Fruit fly (Drosophila melanogaster): ENCODE results near the gene kdn.

The kdn gene

dm6 chrX:6353613-6353986 is 3.2 kb downstream of the kdn start (continued):
- TF ChIP-seq CG8319 (GFP tag; optimal IDR thresholded peaks at IDR 0.05), result peak; percentile 27
- no peak for TF ChIP-seq Hr38 (GFP tag; optimal IDR thresholded peaks at IDR 0.05)
- peak; percentile 53 for TF ChIP-seq CG4318 (GFP tag; optimal IDR thresholded peaks at IDR 0.05)
- peak; percentile 71 for TF ChIP-seq CG6163 (GFP tag; IDR thresholded peaks at IDR 0.05)
- TF ChIP-seq Smox (GFP tag; optimal IDR thresholded peaks at IDR 0.05), result peak; percentile 79
- peak; percentile 14 for TF ChIP-seq spab (GFP tag; optimal IDR thresholded peaks at IDR 0.05)
- TF ChIP-seq Eip75B (GFP tag; optimal IDR thresholded peaks at IDR 0.05), result peak; percentile 59
- TF ChIP-seq topi (GFP tag; optimal IDR thresholded peaks at IDR 0.05), result peak; percentile 70
- peak; percentile 43 for TF ChIP-seq CG11902 (GFP tag; optimal IDR thresholded peaks at IDR 0.05)
- TF ChIP-seq CG15336 (GFP tag; IDR thresholded peaks at IDR 0.05), result peak; percentile 68
- peak; percentile 54 for TF ChIP-seq Ets96B (tag; optimal IDR thresholded peaks at IDR 0.05)
- TF ChIP-seq CG10669 (GFP tag; optimal IDR thresholded peaks at IDR 0.05), result peak; percentile 52
- no peak for TF ChIP-seq CG16779 (tag; optimal IDR thresholded peaks at IDR 0.05)
- peak; percentile 63 for TF ChIP-seq acj6 (GFP tag; optimal IDR thresholded peaks at IDR 0.05)
- TF ChIP-seq CG31627 (GFP tag; optimal IDR thresholded peaks at IDR 0.05), result peak; percentile 57
- peak; percentile 74 for TF ChIP-seq net (GFP tag; optimal IDR thresholded peaks at IDR 0.05)
- TF ChIP-seq OdsH (GFP tag; optimal IDR thresholded peaks at IDR 0.05), result peak; percentile 73
- peak; percentile 53; the same call in 2 of the 3 replicates for TF ChIP-seq eg (GFP tag; IDR thresholded peaks at IDR 0.05)
- peak; percentile 86 for TF ChIP-seq svp (GFP tag)
- TF ChIP-seq vri (GFP tag; optimal IDR thresholded peaks at IDR 0.05), result no peak
- no peak for TF ChIP-seq CG6854 (GFP tag; optimal IDR thresholded peaks at IDR 0.05)
- TF ChIP-seq CG3032 (tag; optimal IDR thresholded peaks at IDR 0.05), result peak; percentile 64
- peak; percentile 17 for TF ChIP-seq dac (GFP tag; optimal IDR thresholded peaks at IDR 0.05)
- TF ChIP-seq Sox102F (GFP tag; optimal IDR thresholded peaks at IDR 0.05), result peak; percentile 69
- TF ChIP-seq Gug (GFP tag; IDR thresholded peaks at IDR 0.05), result peak; percentile 57
- peak; percentile 83 for TF ChIP-seq esn (GFP tag; optimal IDR thresholded peaks at IDR 0.05)
- no peak for TF ChIP-seq CG6276 (GFP tag; optimal IDR thresholded peaks at IDR 0.05)
- TF ChIP-seq fkh (GFP tag; optimal IDR thresholded peaks at IDR 0.05), result peak; percentile 36

dm6 chrX:6354163-6354562 is 3.7 kb downstream of the kdn start:
- TF ChIP-seq CG6276 (GFP tag; optimal IDR thresholded peaks at IDR 0.05), result peak; percentile 65
- TF ChIP-seq Gug (GFP tag; IDR thresholded peaks at IDR 0.05), result no peak
- TF ChIP-seq dsx (GFP tag; optimal IDR thresholded peaks at IDR 0.05; ENCODE audit: poor library complexity, severe bottlenecking), result no peak
- no peak for TF ChIP-seq spab (GFP tag; optimal IDR thresholded peaks at IDR 0.05)
- no peak for TF ChIP-seq achi (GFP tag; optimal IDR thresholded peaks at IDR 0.05)
- TF ChIP-seq vri (GFP tag; optimal IDR thresholded peaks at IDR 0.05), result peak; percentile 22
- no peak for TF ChIP-seq Eip75B (GFP tag; optimal IDR thresholded peaks at IDR 0.05)
- peak; percentile 20; the same call in 1 of the 3 replicates for TF ChIP-seq eg (GFP tag; IDR thresholded peaks at IDR 0.05)
- no peak for TF ChIP-seq Hr39 (GFP tag; optimal IDR thresholded peaks at IDR 0.05)
- no peak for TF ChIP-seq CG32006 (GFP tag; optimal IDR thresholded peaks at IDR 0.05)
- 0 out of 2 replicates have a peak, but pooled peaks have one; percentile 6 for TF ChIP-seq CG15336 (GFP tag; IDR thresholded peaks at IDR 0.05)
- no peak for TF ChIP-seq CG6808 (GFP tag; optimal IDR thresholded peaks at IDR 0.05)
- TF ChIP-seq Ets96B (tag; optimal IDR thresholded peaks at IDR 0.05), result no peak
- no peak for TF ChIP-seq CG6792 (GFP tag; optimal IDR thresholded peaks at IDR 0.05)
- no peak for TF ChIP-seq acj6 (GFP tag; optimal IDR thresholded peaks at IDR 0.05)
- no peak for TF ChIP-seq CG1621 (tag; optimal IDR thresholded peaks at IDR 0.05)
- no peak for TF ChIP-seq CG11762 (GFP tag; optimal IDR thresholded peaks at IDR 0.05; ENCODE audit: insufficient read depth)
- no peak for TF ChIP-seq dac (GFP tag; optimal IDR thresholded peaks at IDR 0.05)
- TF ChIP-seq CG6163 (GFP tag; IDR thresholded peaks at IDR 0.05), result no peak
- no peak for TF ChIP-seq Eip93F (GFP tag; optimal IDR thresholded peaks at IDR 0.05)
- no peak for TF ChIP-seq CG7368 (GFP tag; optimal IDR thresholded peaks at IDR 0.05)
- no peak for TF ChIP-seq cyc (GFP tag; optimal IDR thresholded peaks at IDR 0.05)
- TF ChIP-seq CG11902 (GFP tag; optimal IDR thresholded peaks at IDR 0.05), result no peak
- no peak for TF ChIP-seq svp (GFP tag)
- TF ChIP-seq CG10669 (GFP tag; optimal IDR thresholded peaks at IDR 0.05), result no peak

Data from whole organism, prepupa.